Worm (Caenorhabditis elegans) whole organism, L1 larva: ENCODE data around the gene F54E4.4.

Source experiments
- C16A3.4 ChIP-seq: fragments of 150-350 bp; optimal IDR thresholded peaks from 2 replicates; lab custom pipeline; 2014; ENCODE audit warnings: missing biosample characterization, missing genetic modification characterization
- dpl-1 ChIP-seq, 3 experiments: fragments of 150-350 bp in 2 of 3; sonication (generic microtip) in 1 of 3; optimal IDR thresholded peaks; 2 replicates each; lab custom pipeline; 2014 to 2017; ENCODE audit warnings: missing biosample characterization in 3 of 3, missing genetic modification characterization in 3 of 3, missing genetic modification reagents in 3 of 3
- dsc-1 ChIP-seq: sonication (generic microtip); optimal IDR thresholded peaks from 2 replicates; lab custom pipeline; 2016; ENCODE audit warnings: mild to moderate bottlenecking, missing genetic modification characterization, missing compliant biosample characterization
- efl-1 ChIP-seq, 4 experiments: fragments of 150-350 bp; optimal IDR thresholded peaks in 3 of 4; peaks in 1 of 4; 1 replicate in 1 of 4; 2 replicates in 3 of 4; lab custom pipeline; 2014; ENCODE audit warnings: missing biosample characterization in 2 of 4, missing genetic modification characterization in 2 of 4, missing genetic modification reagents in 2 of 4
- efl-3 ChIP-seq: fragments of 200-800 bp; sonication (Bioruptor generic); optimal IDR thresholded peaks from 2 replicates; lab custom pipeline; 2018; ENCODE audit warnings: mild to moderate bottlenecking, missing genetic modification characterization, missing compliant biosample characterization
- egl-27 ChIP-seq, 2 experiments: fragments of 150-350 bp in 1 of 2; sonication (generic microtip); optimal IDR thresholded peaks; 3 replicates each; lab custom pipeline; 2017 to 2018; ENCODE audit warnings: missing biosample characterization in 2 of 2, missing genetic modification characterization in 2 of 2, missing genetic modification reagents in 2 of 2
- fkh-8 ChIP-seq: sonication (generic microtip); optimal IDR thresholded peaks from 2 replicates; lab custom pipeline; 2016; ENCODE audit warnings: mild to moderate bottlenecking, missing genetic modification characterization, missing compliant biosample characterization
- fos-1 ChIP-seq: fragments of 150-350 bp; optimal IDR thresholded peaks from 2 replicates; lab custom pipeline; 2014; ENCODE audit warnings: missing biosample characterization, missing genetic modification characterization
- grh-1 ChIP-seq: fragments of 200-800 bp; sonication (Bioruptor generic); IDR thresholded peaks from 2 replicates; pipeline ENCODE4 v1.3.6; 2022; ENCODE audit warnings: missing genetic modification reagents, missing genetic modification characterization, missing compliant biosample characterization
- isw-1 ChIP-seq: fragments of 200-800 bp; sonication (Bioruptor generic); IDR thresholded peaks from 2 replicates; pipeline ENCODE4 v1.3.6; 2022; ENCODE audit warnings: missing genetic modification characterization, missing compliant biosample characterization
- jun-1 ChIP-seq: fragments of 150-350 bp; optimal IDR thresholded peaks from 2 replicates; lab custom pipeline; 2014; ENCODE audit warnings: missing biosample characterization, missing genetic modification reagents, missing genetic modification characterization
- lin-13 ChIP-seq: fragments of 150-350 bp; optimal IDR thresholded peaks from 2 replicates; lab custom pipeline; 2014; ENCODE audit warnings: missing biosample characterization, missing genetic modification reagents, missing genetic modification characterization
- lir-3 ChIP-seq: sonication (generic microtip); optimal IDR thresholded peaks from 2 replicates; lab custom pipeline; 2016; ENCODE audit warnings: mild to moderate bottlenecking, missing genetic modification characterization, moderate library complexity, missing compliant biosample characterization; ENCODE audit not compliant: poor library complexity
- mep-1 ChIP-seq: fragments of 150-350 bp; optimal IDR thresholded peaks from 2 replicates; lab custom pipeline; 2014; ENCODE audit warnings: missing biosample characterization, missing genetic modification characterization
- nhr-11 ChIP-seq: fragments of 150-350 bp; optimal IDR thresholded peaks from 2 replicates; lab custom pipeline; 2014; ENCODE audit warnings: missing biosample characterization, missing genetic modification characterization
- nhr-237 ChIP-seq: fragments of 150-350 bp; optimal IDR thresholded peaks from 2 replicates; lab custom pipeline; 2014; ENCODE audit warnings: missing biosample characterization, missing genetic modification characterization
- nhr-71 ChIP-seq: sonication (generic microtip); optimal IDR thresholded peaks from 2 replicates; lab custom pipeline; 2016; ENCODE audit warnings: mild to moderate bottlenecking, missing genetic modification characterization, moderate library complexity, missing compliant biosample characterization
- nhr-85 ChIP-seq: sonication (generic microtip); peaks from one replicate; lab custom pipeline; 2016; ENCODE audit warnings: missing genetic modification characterization, inconsistent platforms, missing compliant biosample characterization
- rnt-1 ChIP-seq: sonication (generic microtip); optimal IDR thresholded peaks from 2 replicates; lab custom pipeline; 2016; ENCODE audit warnings: mild to moderate bottlenecking, missing genetic modification characterization, moderate library complexity, missing compliant biosample characterization
- skn-1 ChIP-seq: fragments of 150-350 bp; optimal IDR thresholded peaks from 2 replicates; lab custom pipeline; 2014; ENCODE audit warnings: missing biosample characterization, missing genetic modification characterization
- snpc-4 ChIP-seq: fragments of 150-350 bp; optimal IDR thresholded peaks from 2 replicates; lab custom pipeline; 2014; ENCODE audit warnings: missing biosample characterization, missing genetic modification characterization
- snu-23 ChIP-seq: sonication (generic microtip); optimal IDR thresholded peaks from 2 replicates; lab custom pipeline; 2016; ENCODE audit warnings: missing genetic modification characterization, missing compliant biosample characterization
- sox-4 ChIP-seq: sonication (generic microtip); optimal IDR thresholded peaks from 2 replicates; lab custom pipeline; 2016; ENCODE audit warnings: missing genetic modification characterization, missing compliant biosample characterization
- sptf-1 ChIP-seq: fragments of 150-350 bp; optimal IDR thresholded peaks from 2 replicates; lab custom pipeline; 2014; ENCODE audit warnings: missing biosample characterization, missing genetic modification characterization
- sup-37 ChIP-seq: fragments of 200-800 bp; sonication (Bioruptor generic); optimal IDR thresholded peaks from 2 replicates; lab custom pipeline; 2018; ENCODE audit warnings: mild to moderate bottlenecking, missing genetic modification characterization, missing compliant biosample characterization
- tbx-2 ChIP-seq: sonication (generic microtip); optimal IDR thresholded peaks from 2 replicates; lab custom pipeline; 2016; ENCODE audit warnings: missing genetic modification characterization, missing compliant biosample characterization
- unc-130 ChIP-seq: fragments of 150-350 bp; optimal IDR thresholded peaks from 2 replicates; lab custom pipeline; 2017; ENCODE audit warnings: missing biosample characterization, missing genetic modification characterization, inconsistent platforms
- unc-86 ChIP-seq: sonication (generic microtip); optimal IDR thresholded peaks from 2 replicates; lab custom pipeline; 2016; ENCODE audit warnings: missing genetic modification characterization, missing compliant biosample characterization
- ztf-11 ChIP-seq, 2 experiments: sonication (generic microtip); optimal IDR thresholded peaks; 2 replicates each; lab custom pipeline; 2016 to 2017; ENCODE audit warnings: missing genetic modification characterization in 2 of 2, missing biosample characterization in 1 of 2, missing compliant biosample characterization in 1 of 2

Gene F54E4.4

ce11 chrX:14678983-14679382 lies 33.7 kb upstream of the F54E4.4 start:
- TF ChIP-seq lin-13 (GFP tag; lab: Kevin White, UChicago) = no peak
- TF ChIP-seq ztf-11 (tag; optimal IDR thresholded peaks at IDR 0.05; lab: Kevin White, UChicago) = no peak
- no peak for TF ChIP-seq dpl-1 (GFP tag; optimal IDR thresholded peaks at IDR 0.05; lab: Kevin White, UChicago)
- TF ChIP-seq sup-37 (GFP tag; lab: Kevin White, UChicago) = no peak
- no peak for TF ChIP-seq fos-1 (tag; lab: Kevin White, UChicago)
- TF ChIP-seq sptf-1 (tag; lab: Kevin White, UChicago) = no peak
- TF ChIP-seq, all 84 proteins: peak for 0

- peak; percentile 27 for TF ChIP-seq nhr-71 (tag; lab: Kevin White, UChicago)
- TF ChIP-seq jun-1 = no peak
- no peak for TF ChIP-seq nhr-11 (tag; lab: Kevin White, UChicago)
- TF ChIP-seq snu-23 (GFP tag; lab: Kevin White, UChicago) = peak; percentile 1
- TF ChIP-seq grh-1 (GFP tag; lab: Robert Waterston, UW) = no peak
- no peak for TF ChIP-seq dsc-1 (tag; lab: Kevin White, UChicago)
These were observed 28.7 kb upstream of the F54E4.4 start, which contains the start of gene slt-1 for ce11 chrX:14674028-14674427. slt-1 (plus strand) TSS chrX:14674328.

- TF ChIP-seq nhr-85 = peak; percentile 26
- TF ChIP-seq efl-1 (optimal IDR thresholded peaks at IDR 0.05; lab: Kevin White, UChicago) = no peak
- TF ChIP-seq efl-1 (GFP tag; optimal IDR thresholded peaks at IDR 0.05 in 1 of 2; lab: Kevin White, UChicago) = peak in 1 of 2 experiments; percentile 81
- no peak for TF ChIP-seq nhr-237 (tag; lab: Kevin White, UChicago)
These were observed 26.0 kb upstream of the F54E4.4 start for ce11 chrX:14671300-14671699.

DNA sequence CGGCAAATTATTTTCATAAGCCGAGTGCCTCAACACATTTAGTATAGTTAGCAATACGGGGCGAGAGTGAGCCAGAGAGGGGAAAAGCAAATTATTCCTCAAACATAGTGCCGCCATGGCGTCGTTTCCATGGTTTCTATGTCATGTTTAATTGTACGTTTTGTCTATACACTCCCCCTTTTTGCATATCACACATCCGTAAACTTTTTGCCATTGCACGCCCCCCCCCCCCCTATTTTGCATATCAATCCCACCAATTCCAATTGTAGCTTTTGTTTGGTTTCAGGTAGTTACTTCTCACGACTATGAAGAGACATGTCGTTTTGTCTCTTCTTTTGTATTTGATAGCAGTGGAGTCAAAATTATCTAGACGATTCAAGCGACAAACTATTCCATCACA lies 18.7 kb upstream of the F54E4.4 start, which contains the start of gene C26G2.2:
C26G2.2 (plus strand) TSS at position 301 of the 400 bp plus-strand sequence.
- TF ChIP-seq C16A3.4 (tag; lab: Kevin White, UChicago) = no peak
- TF ChIP-seq fkh-8 (tag; lab: Kevin White, UChicago) = peak; percentile 4

DNA sequence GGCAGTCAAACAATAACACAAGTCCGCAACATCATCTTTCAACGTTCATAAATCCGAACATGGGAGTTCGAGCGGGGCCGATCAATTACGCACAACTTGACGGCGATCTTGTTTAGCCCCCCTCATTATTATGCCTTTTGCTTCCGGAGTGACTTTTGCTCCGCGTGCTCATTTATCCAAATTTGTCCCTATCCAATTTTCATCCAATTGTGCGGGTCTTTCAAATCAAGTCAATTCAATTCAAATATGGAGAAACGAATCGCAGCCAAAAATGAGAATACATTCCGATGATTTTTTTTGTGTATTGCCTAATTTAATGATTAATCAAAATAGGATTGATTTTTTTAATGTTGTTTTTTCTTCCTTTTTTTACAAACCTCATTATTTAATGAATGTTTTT lies 17.2 kb upstream of the F54E4.4 start:
- TF ChIP-seq egl-27 (tag; optimal IDR thresholded peaks at IDR 0.05; lab: Kevin White, UChicago) (no peak), sox-4 (tag; lab: Kevin White, UChicago) (no peak), unc-86 (tag; lab: Kevin White, UChicago) (no peak), skn-1 (no peak), tbx-2 (tag; lab: Kevin White, UChicago) (no peak), mep-1 (no peak), ztf-11 (tag; optimal IDR thresholded peaks at IDR 0.05; lab: Kevin White, UChicago) (no peak), isw-1 (GFP tag; lab: Robert Waterston, UW) (no peak), unc-130 (tag; lab: Kevin White, UChicago) (no peak), efl-3 (GFP tag; lab: Kevin White, UChicago) (no peak), efl-1 (optimal IDR thresholded peaks at IDR 0.05; lab: Kevin White, UChicago) (no peak), efl-1 (GFP tag; optimal IDR thresholded peaks at IDR 0.05 in 1 of 2; lab: Kevin White, UChicago) (no peak), snpc-4 (tag; lab: Kevin White, UChicago) (no peak)

ce11 chrX:14661918-14662317 lies 16.6 kb upstream of the F54E4.4 start:
- TF ChIP-seq ztf-11 (tag; optimal IDR thresholded peaks at IDR 0.05; lab: Kevin White, UChicago) = no peak
- TF ChIP-seq snpc-4 (tag; lab: Kevin White, UChicago) = peak; percentile 65
- TF ChIP-seq, all 84 proteins: peak for 1

DNA sequence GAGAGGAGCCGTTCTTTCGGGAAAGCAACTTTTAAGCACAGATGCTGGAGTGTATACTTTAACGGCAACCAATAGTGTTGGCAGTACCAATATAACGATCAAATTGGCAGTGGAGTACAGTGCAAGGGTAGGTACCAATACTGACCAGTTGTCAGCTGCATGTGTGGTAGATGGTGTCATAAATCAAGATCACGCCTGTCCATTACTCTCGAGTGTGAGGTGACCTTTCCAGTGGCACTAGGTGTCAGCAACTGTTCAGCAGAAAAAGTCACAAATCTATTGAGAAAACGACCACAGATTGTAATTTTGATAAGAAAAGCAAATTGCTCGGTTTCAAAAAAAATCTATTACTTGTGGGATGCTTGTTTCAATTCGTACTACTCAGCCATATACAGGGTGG lies 14.2 kb upstream of the F54E4.4 start:
- TF ChIP-seq lir-3 (no peak), rnt-1 (tag; lab: Kevin White, UChicago) (peak; percentile 66)
